Worm (Caenorhabditis elegans) whole organism, mixed stage, embryonic: Measurements from ENCODE around the gene unc-84.

Experiments used
- lin-13 ChIP-seq: fragments of 150-350 bp; optimal IDR thresholded peaks from 2 replicates; lab custom pipeline; 2014; ENCODE audit warnings: missing biosample characterization, missing genetic modification characterization
- lsy-2 ChIP-seq: fragments of 150-350 bp; optimal IDR thresholded peaks from 2 replicates; lab custom pipeline; 2014; ENCODE audit warnings: missing biosample characterization, missing genetic modification characterization
- mab-5 ChIP-seq: fragments of 150-350 bp; optimal IDR thresholded peaks from 2 replicates; lab custom pipeline; 2014; ENCODE audit warnings: missing biosample characterization, missing genetic modification characterization
- mep-1 ChIP-seq: fragments of 150-350 bp; optimal IDR thresholded peaks from 2 replicates; lab custom pipeline; 2017; ENCODE audit warnings: missing biosample characterization, missing genetic modification reagents, missing genetic modification characterization, inconsistent platforms
- nhr-237 ChIP-seq: fragments of 150-350 bp; optimal IDR thresholded peaks from 2 replicates; lab custom pipeline; 2014; ENCODE audit warnings: missing biosample characterization, missing genetic modification characterization
- nhr-28 ChIP-seq: fragments of 150-350 bp; optimal IDR thresholded peaks from 2 replicates; lab custom pipeline; 2014; ENCODE audit warnings: missing biosample characterization, missing genetic modification characterization
- nhr-76 ChIP-seq: sonication (generic microtip); optimal IDR thresholded peaks from 2 replicates; lab custom pipeline; 2017; ENCODE audit warnings: missing biosample characterization, missing genetic modification characterization
- tbx-8 ChIP-seq: fragments of 200-800 bp; sonication (Bioruptor generic); optimal IDR thresholded peaks from 2 replicates; lab custom pipeline; 2018; ENCODE audit warnings: mild to moderate bottlenecking, missing genetic modification characterization, moderate library complexity, missing compliant biosample characterization
- unc-39 ChIP-seq: fragments of 150-350 bp; optimal IDR thresholded peaks from 2 replicates; lab custom pipeline; 2014; ENCODE audit warnings: missing biosample characterization, missing genetic modification characterization
- unc-62 ChIP-seq: fragments of 150-350 bp; optimal IDR thresholded peaks from 2 replicates; lab custom pipeline; 2014; ENCODE audit warnings: missing biosample characterization, missing genetic modification reagents, missing genetic modification characterization
- ztf-11 ChIP-seq: fragments of 150-350 bp; optimal IDR thresholded peaks from 2 replicates; lab custom pipeline; 2014; ENCODE audit warnings: missing biosample characterization, missing genetic modification characterization

DNA sequence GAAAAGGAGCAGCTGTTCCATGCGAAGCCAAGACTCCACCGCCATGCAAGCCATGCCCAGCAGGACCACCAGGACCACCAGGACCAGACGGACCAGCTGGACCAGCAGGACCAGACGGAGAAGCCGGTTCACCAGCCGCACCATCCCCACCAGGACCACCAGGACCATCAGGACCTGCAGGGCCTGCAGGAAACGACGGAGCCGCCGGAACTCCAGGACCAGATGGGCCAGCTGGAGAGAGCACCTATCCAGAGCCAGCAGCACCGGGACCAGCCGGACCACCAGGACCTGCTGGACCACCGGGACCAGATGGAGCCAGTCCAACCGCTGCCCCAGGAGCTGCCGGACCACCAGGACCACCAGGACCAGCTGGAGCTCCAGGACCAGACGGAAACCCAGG lies 7.4 kb downstream of the unc-84 start:
- TF ChIP-seq unc-39 (tag; lab: Kevin White, UChicago) (no peak), lsy-2 (tag; lab: Kevin White, UChicago) (no peak), lin-13 (tag; lab: Kevin White, UChicago) (no peak), nhr-76 (tag; lab: Kevin White, UChicago) (no peak), nhr-28 (tag; lab: Kevin White, UChicago) (no peak), mab-5 (no peak), tbx-8 (GFP tag; lab: Kevin White, UChicago) (no peak), nhr-237 (tag; lab: Kevin White, UChicago) (no peak), mep-1 (tag; lab: Kevin White, UChicago) (no peak), ztf-11 (tag; lab: Kevin White, UChicago) (no peak), unc-62 (GFP tag; lab: Kevin White, UChicago) (no peak)
